Fruit fly (Drosophila melanogaster) whole organism: ENCODE measurements around the gene eIF3d1.

Source experiments
- Dll ChIP-seq: fragments of >200 bp; optimal IDR thresholded peaks from 2 replicates; lab custom pipeline; 2017
- EcR ChIP-seq, 2 experiments: fragments of >200 bp; optimal IDR thresholded peaks; 2 replicates each; lab custom pipeline; 2017; ENCODE audit warnings: missing biosample characterization in 2 of 2, missing genetic modification characterization in 2 of 2, missing genetic modification reagents in 2 of 2
- psq ChIP-seq: fragments of >200 bp; optimal IDR thresholded peaks from 2 replicates; lab custom pipeline; 2017

DNA sequence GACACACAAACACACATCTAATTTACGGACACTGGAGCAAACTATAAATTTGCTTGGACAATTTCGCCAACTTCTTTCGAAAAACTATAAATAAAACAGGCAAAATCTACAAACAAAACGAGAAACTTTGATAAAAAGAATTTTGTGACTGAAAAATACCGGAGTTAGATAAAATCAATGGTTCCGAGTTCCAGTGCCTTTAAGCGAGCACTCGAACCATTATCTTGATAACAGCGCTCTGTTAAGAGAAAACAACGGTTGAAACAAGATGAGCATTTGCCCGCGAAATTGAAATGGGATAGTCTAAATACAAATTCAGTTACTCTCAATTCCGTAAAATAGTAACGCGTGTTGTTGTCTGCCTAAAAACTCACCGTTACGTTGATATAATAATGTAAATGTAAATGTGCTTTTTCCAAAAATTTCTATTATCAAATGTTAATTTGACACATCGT lies 14.8 kb downstream of the eIF3d1 start, which contains the start of gene CG10254:
- TF ChIP-seq EcR (GFP tag; optimal IDR thresholded peaks at IDR 0.05; lab: Kevin White, UChicago) (no peak), Dll (lab: Kevin White, UChicago) (no peak), psq (lab: Kevin White, UChicago) (no peak)
